Worm (Caenorhabditis elegans): ENCODE measurements around the gene spp-2.

Gene spp-2

DNA sequence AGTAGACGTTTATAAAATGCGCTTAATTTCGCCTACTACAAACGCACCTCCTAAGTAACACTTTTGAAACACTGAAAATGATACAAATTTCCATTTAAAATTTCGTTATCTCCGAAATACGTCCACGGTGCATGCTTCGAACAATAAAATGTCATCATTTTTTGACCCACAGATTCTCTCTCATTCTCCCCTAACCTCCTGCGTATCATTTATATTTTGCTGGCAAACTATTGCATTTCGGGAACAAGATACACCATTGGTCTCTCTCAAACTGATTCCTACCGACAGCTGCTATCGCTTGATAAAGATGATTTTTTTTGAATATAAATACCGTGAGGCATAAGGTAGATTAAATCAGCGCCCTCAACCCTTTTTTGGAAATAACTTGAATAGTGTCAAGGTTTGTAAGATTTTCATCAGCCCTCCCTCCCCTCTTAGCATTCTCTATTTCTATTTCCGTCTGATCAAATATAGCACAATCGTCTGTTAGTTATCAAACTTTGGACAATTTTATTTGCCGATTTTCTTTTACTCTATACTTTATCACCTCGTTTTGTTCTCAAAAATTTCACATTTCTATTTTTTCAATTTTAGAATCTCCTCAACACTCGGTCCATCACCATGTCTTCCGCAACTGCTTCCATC lies 24.4 kb upstream of the spp-2 start, which contains the start of gene C07D8.6:
Gene C07D8.6 (plus strand): TSS at position 595 of the 645 bp plus-strand sequence.
- TF ChIP-seq pqm-1 (tag; optimal IDR thresholded peaks at IDR 0.05) (peak; percentile 92), skn-1 (tag; optimal IDR thresholded peaks at IDR 0.05) (peak; percentile 88), egl-27 (tag; optimal IDR thresholded peaks at IDR 0.05) (no peak), jun-1 (tag; optimal IDR thresholded peaks at IDR 0.05) (peak; percentile 26), elt-2 (tag; optimal IDR thresholded peaks at IDR 0.05) (peak; percentile 97), nhr-28 (tag; optimal IDR thresholded peaks at IDR 0.05) (no peak), pha-4 (tag; optimal IDR thresholded peaks at IDR 0.05) (peak; percentile 26), nfya-1 (tag; optimal IDR thresholded peaks at IDR 0.05; ENCODE audit: insufficient read depth) (peak; percentile 36), lin-15B (tag; optimal IDR thresholded peaks at IDR 0.05) (no peak), nhr-77 (tag; optimal IDR thresholded peaks at IDR 0.05) (peak; percentile 8)

DNA sequence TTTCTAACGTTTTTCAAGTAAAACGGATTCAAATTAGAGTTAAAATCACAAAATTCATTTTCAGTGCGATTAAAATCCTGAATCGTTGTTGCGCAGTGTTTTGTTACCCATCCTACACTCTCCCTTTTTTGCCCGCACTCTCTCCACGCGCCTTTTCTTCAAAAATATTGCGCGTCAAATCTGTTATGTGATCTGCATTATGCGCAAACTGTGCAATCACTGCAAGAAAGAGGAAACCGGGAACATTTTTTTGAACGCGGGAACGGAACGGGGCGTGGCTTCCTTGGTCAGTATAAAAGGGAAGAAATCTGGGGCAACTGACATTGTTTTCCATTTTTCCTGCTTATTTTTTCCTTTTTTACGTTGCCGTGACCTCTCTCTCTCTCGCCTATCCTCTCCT lies 23.8 kb upstream of the spp-2 start:
- peak; percentile 10 for TF ChIP-seq pha-4 (tag; optimal IDR thresholded peaks at IDR 0.05)
- peak; percentile 2 for TF ChIP-seq nfya-1 (tag; optimal IDR thresholded peaks at IDR 0.05; ENCODE audit: insufficient read depth)
- no peak for TF ChIP-seq fkh-2 (tag; optimal IDR thresholded peaks at IDR 0.05)
- peak; percentile 17 for TF ChIP-seq hmg-11 (tag; optimal IDR thresholded peaks at IDR 0.05)
- TF ChIP-seq elt-1 (tag; optimal IDR thresholded peaks at IDR 0.05): peak; percentile 22

DNA sequence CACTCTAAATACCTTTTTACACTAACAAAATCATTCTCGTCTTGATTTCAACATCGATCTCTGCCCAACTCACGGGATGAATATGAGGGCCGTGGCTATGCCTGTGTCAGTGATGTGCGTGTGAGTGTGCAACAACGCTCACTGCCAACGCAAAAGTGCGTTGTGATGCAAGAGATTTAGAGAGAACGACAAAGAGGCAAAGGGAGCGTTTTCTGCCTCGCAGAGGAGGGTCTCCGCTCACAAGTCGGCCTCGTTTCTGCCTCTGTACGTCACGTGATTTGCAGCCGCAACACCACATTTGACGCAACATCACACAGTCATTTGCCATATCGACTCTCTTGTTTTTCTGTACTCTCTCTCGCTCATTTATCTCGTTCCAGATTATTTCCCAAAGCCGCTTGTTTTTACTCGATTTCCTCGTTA lies 17.7 kb upstream of the spp-2 start, which contains the start of gene epg-7:
Gene epg-7 (plus strand): TSS at position 413 of the 423 bp plus-strand sequence.
- TF ChIP-seq ztf-11 (tag; optimal IDR thresholded peaks at IDR 0.05) (no peak), elt-1 (tag; optimal IDR thresholded peaks at IDR 0.05) (peak; percentile 75), elt-2 (tag; optimal IDR thresholded peaks at IDR 0.05) (peak; percentile 85), ceh-28 (tag; optimal IDR thresholded peaks at IDR 0.05) (peak; percentile 83), lsy-12 (tag; optimal IDR thresholded peaks at IDR 0.05) (peak; percentile 90), nhr-76 (tag; optimal IDR thresholded peaks at IDR 0.05) (peak; percentile 60), ceh-82 (tag; optimal IDR thresholded peaks at IDR 0.05) (no peak), hmg-11 (tag; optimal IDR thresholded peaks at IDR 0.05) (peak; percentile 100), eor-1 (tag; optimal IDR thresholded peaks at IDR 0.05) (no peak), ama-1 (optimal IDR thresholded peaks at IDR 0.05) (peak; percentile 57), ceh-9 (tag; optimal IDR thresholded peaks at IDR 0.05) (no peak), elt-3 (tag; optimal IDR thresholded peaks at IDR 0.05) (peak in 1 of 3 experiments; percentile 69), sea-2 (GFP tag; optimal IDR thresholded peaks at IDR 0.05) (no peak), nhr-11 (tag; optimal IDR thresholded peaks at IDR 0.05) (peak; percentile 82), nhr-237 (tag; optimal IDR thresholded peaks at IDR 0.05) (no peak), nhr-25 (tag; optimal IDR thresholded peaks at IDR 0.05) (peak; percentile 96), nhr-12 (tag; optimal IDR thresholded peaks at IDR 0.05) (no peak), egl-27 (tag; optimal IDR thresholded peaks at IDR 0.05) (peak; percentile 70), tbx-2 (tag; optimal IDR thresholded peaks at IDR 0.05) (peak; percentile 91), nhr-23 (tag; optimal IDR thresholded peaks at IDR 0.05) (peak; percentile 98), skn-1 (tag; optimal IDR thresholded peaks at IDR 0.05) (peak; percentile 70), nhr-77 (tag; optimal IDR thresholded peaks at IDR 0.05) (no peak), nfya-1 (tag; optimal IDR thresholded peaks at IDR 0.05; ENCODE audit: insufficient read depth) (peak; percentile 95), jun-1 (tag; optimal IDR thresholded peaks at IDR 0.05) (peak; percentile 96), nhr-43 (tag; optimal IDR thresholded peaks at IDR 0.05; ENCODE audit: poor library complexity, severe bottlenecking) (peak; percentile 92), unc-62 (GFP tag; optimal IDR thresholded peaks at IDR 0.05) (peak; percentile 56), lin-39 (tag; optimal IDR thresholded peaks at IDR 0.05) (peak; percentile 99), fkh-2 (tag; optimal IDR thresholded peaks at IDR 0.05) (no peak), snpc-4 (tag; optimal IDR thresholded peaks at IDR 0.05) (peak; percentile 66), lin-15B (tag; optimal IDR thresholded peaks at IDR 0.05) (peak; percentile 79), fkh-10 (GFP tag; optimal IDR thresholded peaks at IDR 0.05) (peak; percentile 3), ztf-4 (tag; optimal IDR thresholded peaks at IDR 0.05) (peak; percentile 72), nhr-67 (tag; optimal IDR thresholded peaks at IDR 0.05) (no peak), mdl-1 (tag; optimal IDR thresholded peaks at IDR 0.05) (peak; percentile 77), pqm-1 (tag; optimal IDR thresholded peaks at IDR 0.05) (peak; percentile 54), R02D3.7 (tag; optimal IDR thresholded peaks at IDR 0.05) (peak; percentile 63), zag-1 (tag; optimal IDR thresholded peaks at IDR 0.05) (peak; percentile 15), daf-12 (tag; optimal IDR thresholded peaks at IDR 0.05) (no peak), ZK546.5 (tag; optimal IDR thresholded peaks at IDR 0.05) (no peak), ceh-16 (tag; optimal IDR thresholded peaks at IDR 0.05) (no peak), nhr-28 (tag; optimal IDR thresholded peaks at IDR 0.05) (no peak), mml-1 (tag; optimal IDR thresholded peaks at IDR 0.05) (peak; percentile 82), fos-1 (tag; optimal IDR thresholded peaks at IDR 0.05) (peak; percentile 9), egl-5 (tag; optimal IDR thresholded peaks at IDR 0.05) (peak; percentile 96), pha-4 (tag; optimal IDR thresholded peaks at IDR 0.05) (peak; percentile 93), unc-39 (tag; optimal IDR thresholded peaks at IDR 0.05) (no peak), aly-2 (tag; optimal IDR thresholded peaks at IDR 0.05) (no peak)
